Fruit fly (Drosophila melanogaster) ovary, adult (tissue): ENCODE data around the gene Nepl5.

ENCODE experiments used
- CG17801 ChIP-seq: fragments of 200-800 bp; optimal IDR thresholded peaks from 2 replicates; lab custom pipeline; 2019; ENCODE audit warnings: missing biosample characterization, mild to moderate bottlenecking, missing genetic modification characterization, moderate library complexity; ENCODE audit not compliant: partially characterized antibody

The Nepl5 gene

DNA sequence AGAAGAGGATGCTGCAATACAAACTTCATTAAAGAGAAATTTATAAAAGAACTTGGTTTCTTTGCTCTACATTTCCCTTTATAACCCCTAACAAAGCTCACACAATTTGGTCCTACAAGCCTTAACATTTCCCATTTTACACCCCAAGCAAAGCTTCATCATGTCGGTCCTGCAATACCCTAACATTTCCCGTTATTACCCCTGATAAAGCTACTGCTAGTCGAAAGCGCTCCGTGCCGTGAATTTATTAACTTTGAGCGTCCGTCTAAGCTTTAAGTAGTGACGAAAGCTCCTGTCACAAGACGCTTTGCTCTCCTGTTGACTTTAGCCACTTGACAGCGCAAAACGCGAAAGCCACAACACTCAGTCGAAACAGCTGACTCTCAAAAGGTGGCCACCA, 30.9 kb downstream of the Nepl5 start, which contains the start of gene CG13982:
TSS of gene CG13982 (plus strand) at position 363 of the 400 bp plus-strand sequence.
- no peak for TF ChIP-seq CG17801

DNA sequence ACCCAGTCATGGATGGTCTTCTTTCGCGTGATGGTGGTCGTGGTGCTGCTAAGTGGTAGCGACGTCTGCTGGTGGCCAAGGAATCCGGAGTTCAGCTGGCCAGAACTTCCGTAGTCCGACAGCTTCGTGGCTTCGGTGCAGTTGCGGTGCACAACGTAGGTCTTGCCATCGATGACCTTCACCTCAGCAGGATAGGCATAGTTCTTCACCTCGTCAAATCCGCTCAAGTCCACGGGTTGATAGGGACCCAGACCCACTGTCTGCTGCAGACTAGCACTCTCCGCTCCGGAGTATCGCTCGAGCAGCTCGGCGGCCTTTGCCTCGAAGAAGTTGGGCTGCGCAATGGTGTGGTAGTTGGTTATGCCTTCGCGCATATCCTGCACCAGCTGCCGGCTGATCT, 40.4 kb downstream of the Nepl5 start:
- no peak for TF ChIP-seq CG17801

DNA sequence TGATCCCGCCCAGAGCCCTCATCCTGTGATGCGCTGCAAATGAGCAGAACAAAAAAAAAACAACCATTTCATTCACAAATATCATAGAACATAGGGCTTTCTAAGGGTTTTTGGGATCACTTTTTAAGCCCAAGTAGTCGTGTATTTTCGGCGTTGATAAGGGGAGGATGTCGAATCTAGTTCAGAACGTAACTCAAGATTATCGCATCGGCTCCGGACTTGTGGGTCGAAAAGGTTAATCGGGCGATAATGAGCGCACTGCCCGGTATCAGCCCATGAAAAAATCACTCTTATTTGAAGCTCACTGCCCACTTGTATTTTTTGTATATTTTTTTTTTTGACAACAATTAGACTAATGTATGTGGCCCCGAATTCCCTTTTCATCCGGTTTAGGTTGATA, 41.4 kb downstream of the Nepl5 start:
- TF ChIP-seq CG17801, result no peak

DNA sequence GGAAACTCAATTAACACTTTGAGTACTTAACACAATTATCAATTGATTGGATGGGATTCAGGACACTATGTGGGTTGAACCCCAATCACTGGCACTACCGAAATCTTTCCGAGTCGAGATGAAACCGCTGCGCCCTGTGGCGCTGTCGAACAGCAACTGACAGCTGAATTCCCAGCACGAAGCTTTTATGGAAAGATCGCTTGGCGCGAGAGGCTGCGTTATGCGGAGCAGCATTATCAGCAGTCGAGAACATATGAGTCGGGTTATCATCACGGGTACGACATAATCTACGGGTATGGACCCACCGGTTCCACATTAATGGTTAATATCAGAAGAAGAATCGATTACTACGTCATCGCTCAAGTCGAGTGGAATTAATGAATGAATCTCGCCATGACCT, 42.1 kb downstream of the Nepl5 start, which contains the start of gene Tig:
TSS of gene Tig (minus strand) at position 163 of the 400 bp plus-strand sequence.
- TF ChIP-seq CG17801, result no peak

DNA sequence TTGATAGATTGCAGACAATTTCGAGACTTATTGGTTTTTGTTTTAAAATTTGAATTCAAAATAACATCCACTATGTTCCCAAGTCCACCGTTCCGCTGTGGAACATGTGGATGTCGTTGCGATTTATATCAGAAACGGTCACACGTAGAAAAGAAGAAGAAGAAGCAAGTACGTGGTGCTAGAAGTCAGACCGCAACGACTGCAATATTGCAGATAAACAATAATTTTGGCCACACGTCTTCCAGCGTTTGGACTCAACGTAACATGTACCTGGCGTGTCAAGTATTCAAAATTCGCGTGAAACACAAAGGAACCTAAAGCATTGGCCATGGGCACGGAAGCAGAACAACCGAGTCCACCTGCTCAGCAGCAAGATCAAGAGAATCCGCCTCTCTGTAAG, 43.1 kb downstream of the Nepl5 start, which contains the start of gene Fic:
TSS of gene Fic (plus strand) at position 139 of the 400 bp plus-strand sequence.
- peak; percentile 36 for TF ChIP-seq CG17801

DNA sequence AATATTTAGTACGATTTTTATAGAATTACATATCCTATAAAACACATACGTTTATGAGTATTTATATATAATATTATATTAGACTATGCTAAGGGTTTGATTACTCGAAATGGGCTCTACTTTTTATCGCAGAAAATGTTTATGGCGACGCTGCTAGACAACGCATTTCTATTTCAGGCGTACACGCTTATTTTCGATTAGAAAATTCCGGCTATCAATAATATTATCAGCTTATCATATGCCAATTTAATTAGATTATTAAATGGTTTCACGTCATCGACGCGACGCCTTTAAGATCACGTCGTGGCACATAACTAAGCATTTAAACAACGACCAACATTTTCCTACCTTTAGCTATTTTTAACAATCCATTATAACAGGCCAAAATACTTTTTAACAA, 45.3 kb downstream of the Nepl5 start:
- no peak for TF ChIP-seq CG17801
